Fruit fly (Drosophila melanogaster): Measurements from ENCODE around the gene CG10026.
A peak's percentile ranks its signal among the peaks of the same experiment; 100 is the strongest.

Gene CG10026

DNA sequence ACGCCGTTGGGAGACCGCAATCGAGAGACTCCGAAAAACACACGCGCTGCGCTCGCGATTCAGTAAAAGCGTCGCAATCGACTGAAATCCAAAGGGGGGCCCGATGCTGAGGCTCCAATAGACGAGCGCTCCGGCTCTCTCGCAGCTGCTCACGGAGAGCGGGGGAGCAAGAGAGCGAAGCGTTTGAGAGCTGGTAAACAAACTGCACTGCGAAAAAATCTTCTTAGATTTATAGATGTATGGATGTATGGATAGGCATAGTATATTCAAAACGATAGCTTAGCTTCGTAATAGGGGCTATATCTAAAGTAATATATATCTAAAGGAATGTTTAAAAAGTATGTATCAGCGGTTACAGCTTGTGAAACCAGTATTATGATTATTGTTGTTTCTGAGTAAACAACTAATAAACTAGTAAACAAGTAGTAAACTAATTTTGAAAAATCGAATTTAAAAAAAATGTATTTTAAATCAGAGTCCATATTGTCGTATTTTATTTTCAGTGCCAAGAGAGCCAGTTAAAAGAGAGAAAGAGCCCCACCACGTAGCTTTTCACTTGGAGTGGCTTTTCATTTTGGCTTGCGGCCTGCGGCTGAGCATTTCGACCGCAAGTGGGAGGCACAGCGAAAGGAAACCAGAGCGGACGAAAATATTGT, 30.5 kb upstream of the CG10026 start, which contains the start of the genes Alp12 and CG13085 (continued):
- peak; percentile 95 for TF ChIP-seq twi (tag; optimal IDR thresholded peaks at IDR 0.05)
- TF ChIP-seq corto (GFP tag; optimal IDR thresholded peaks at IDR 0.05), result peak; percentile 87
- TF ChIP-seq CG11695 (GFP tag; IDR thresholded peaks at IDR 0.05), result peak; percentile 98
- TF ChIP-seq CG30020 (tag; optimal IDR thresholded peaks at IDR 0.05), result peak; percentile 88
- peak; percentile 99 for TF ChIP-seq lab (GFP tag; optimal IDR thresholded peaks at IDR 0.05)
- peak; percentile 66 for TF ChIP-seq HLHmδ (GFP tag; optimal IDR thresholded peaks at IDR 0.05)
- peak; percentile 95 for TF ChIP-seq CG4820 (GFP tag; optimal IDR thresholded peaks at IDR 0.05)
- TF ChIP-seq p53 (GFP tag; optimal IDR thresholded peaks at IDR 0.05), result peak; percentile 86
- TF ChIP-seq CG1529 (GFP tag; optimal IDR thresholded peaks at IDR 0.05), result peak; percentile 98
- peak; percentile 98 for TF ChIP-seq CG4424 (GFP tag; optimal IDR thresholded peaks at IDR 0.05)
- peak; percentile 96 for TF ChIP-seq ewg (GFP tag; optimal IDR thresholded peaks at IDR 0.05)
- peak; percentile 98 for TF ChIP-seq Hsf (GFP tag; optimal IDR thresholded peaks at IDR 0.05)
- peak; percentile 82 for TF ChIP-seq Doc2 (GFP tag; IDR thresholded peaks at IDR 0.05)
- no peak for TF ChIP-seq pita (GFP tag; optimal IDR thresholded peaks at IDR 0.05)
- TF ChIP-seq Myb (GFP tag; optimal IDR thresholded peaks at IDR 0.05), result peak; percentile 78
- TF ChIP-seq lola (GFP tag; optimal IDR thresholded peaks at IDR 0.05), result peak in 2 of 3 experiments; percentile 49 to 97
- TF ChIP-seq Side (GFP tag; optimal IDR thresholded peaks at IDR 0.05), result peak; percentile 94
- peak; percentile 97 for TF ChIP-seq org-1 (GFP tag; optimal IDR thresholded peaks at IDR 0.05)
- peak; percentile 84 for TF ChIP-seq NC2α (GFP tag; optimal IDR thresholded peaks at IDR 0.05)
- peak; percentile 95 for TF ChIP-seq CG9215 (GFP tag; IDR thresholded peaks at IDR 0.05)
- peak; percentile 91 for TF ChIP-seq B-H1 (GFP tag; IDR thresholded peaks at IDR 0.05)
- peak; percentile 88 for TF ChIP-seq CG4404 (GFP tag; IDR thresholded peaks at IDR 0.05)
- TF ChIP-seq Gug (GFP tag; IDR thresholded peaks at IDR 0.05), result peak; percentile 91
- peak; percentile 90 for TF ChIP-seq zfh2 (GFP tag; optimal IDR thresholded peaks at IDR 0.05)
- TF ChIP-seq Ptx1 (GFP tag; IDR thresholded peaks at IDR 0.05), result peak; percentile 97
- TF ChIP-seq oc (tag; optimal IDR thresholded peaks at IDR 0.05), result peak; percentile 95
- peak; percentile 67 for TF ChIP-seq Sry-β (GFP tag; optimal IDR thresholded peaks at IDR 0.05)
- TF ChIP-seq CG18599 (GFP tag; optimal IDR thresholded peaks at IDR 0.05), result peak; percentile 99
- TF ChIP-seq zf30C (GFP tag; optimal IDR thresholded peaks at IDR 0.05), result peak; percentile 95
- TF ChIP-seq toy (GFP tag; IDR thresholded peaks at IDR 0.05), result peak; percentile 91
- TF ChIP-seq onecut (GFP tag; IDR thresholded peaks at IDR 0.05), result peak; percentile 90
- peak; percentile 95 for TF ChIP-seq Mad (GFP tag; optimal IDR thresholded peaks at IDR 0.05)
- peak; percentile 97 for TF ChIP-seq unpg (GFP tag; optimal IDR thresholded peaks at IDR 0.05)
- peak; percentile 99 for TF ChIP-seq row (GFP tag; IDR thresholded peaks at IDR 0.05)
- peak; percentile 96 for TF ChIP-seq D19A (tag; optimal IDR thresholded peaks at IDR 0.05)
- peak; percentile 91 to 97 for TF ChIP-seq chif (GFP tag; optimal IDR thresholded peaks at IDR 0.05)
- TF ChIP-seq cato (GFP tag; optimal IDR thresholded peaks at IDR 0.05; ENCODE audit: borderline replicate concordance), result peak; percentile 94
- TF ChIP-seq BEAF-32 (GFP tag; optimal IDR thresholded peaks at IDR 0.05), result peak; percentile 30
- TF ChIP-seq cg (GFP tag; optimal IDR thresholded peaks at IDR 0.05), result peak; percentile 5
- peak; percentile 99 for TF ChIP-seq CG2712 (tag; optimal IDR thresholded peaks at IDR 0.05)
- peak; percentile 97 for TF ChIP-seq CG7372 (GFP tag; IDR thresholded peaks at IDR 0.05)
- TF ChIP-seq Dek (tag; optimal IDR thresholded peaks at IDR 0.05), result peak; percentile 98
- TF ChIP-seq Dref (GFP tag; IDR thresholded peaks at IDR 0.05), result no peak
- TF ChIP-seq Blimp-1 (GFP tag; optimal IDR thresholded peaks at IDR 0.05), result peak; percentile 96
- peak; percentile 89 for TF ChIP-seq CG43689 (GFP tag; IDR thresholded peaks at IDR 0.05)
- peak; percentile 95 for TF ChIP-seq CG11093 (GFP tag; IDR thresholded peaks at IDR 0.05)
- TF ChIP-seq CG9797 (GFP tag; optimal IDR thresholded peaks at IDR 0.05), result peak; percentile 47
- no peak for TF ChIP-seq nerfin-2 (GFP tag; IDR thresholded peaks at IDR 0.05; ENCODE audit: partially characterized antibody)
- peak; percentile 96 for TF ChIP-seq CG10431 (GFP tag; optimal IDR thresholded peaks at IDR 0.05)
